Worm (Caenorhabditis elegans): ENCODE results near the gene F18H3.4.

F18H3.4 gene

ce11 chrX:13539701-13540100 is 10.8 kb downstream of the F18H3.4 start (continued):
- TF ChIP-seq nhr-28 (tag; optimal IDR thresholded peaks at IDR 0.05) (peak; percentile 76), Y48G9A.11 (GFP tag; IDR thresholded peaks at IDR 0.05) (no peak), mep-1 (tag; optimal IDR thresholded peaks at IDR 0.05) (peak; percentile 18), ZK337.2 (GFP tag; IDR thresholded peaks at IDR 0.05) (no peak), dve-1 (tag; optimal IDR thresholded peaks at IDR 0.05; ENCODE audit: insufficient read depth) (peak; percentile 68)

ce11 chrX:13541335-13541734 is 12.4 kb downstream of the F18H3.4 start:
- TF ChIP-seq nhr-28 (tag; optimal IDR thresholded peaks at IDR 0.05): peak; percentile 47
- TF ChIP-seq zag-1 (tag; optimal IDR thresholded peaks at IDR 0.05): no peak
- TF ChIP-seq hlh-11 (tag; optimal IDR thresholded peaks at IDR 0.05): peak; percentile 49
- no peak for TF ChIP-seq nhr-237 (tag; optimal IDR thresholded peaks at IDR 0.05)
- no peak for TF ChIP-seq nhr-41 (GFP tag; IDR thresholded peaks at IDR 0.05)
- TF ChIP-seq ama-1 (optimal IDR thresholded peaks at IDR 0.05): peak; percentile 96
- TF ChIP-seq attf-4 (tag; optimal IDR thresholded peaks at IDR 0.05): no peak
- TF ChIP-seq fos-1 (tag; optimal IDR thresholded peaks at IDR 0.05): no peak
- no peak for TF ChIP-seq gei-8 (GFP tag; optimal IDR thresholded peaks at IDR 0.05)
- no peak for TF ChIP-seq rbr-2 (tag; optimal IDR thresholded peaks at IDR 0.05)
- TF ChIP-seq saeg-2 (GFP tag; IDR thresholded peaks at IDR 0.05): no peak
- TF ChIP-seq ztf-7 (tag; optimal IDR thresholded peaks at IDR 0.05): no peak
- no peak for TF ChIP-seq ceh-28 (tag; optimal IDR thresholded peaks at IDR 0.05)
- TF ChIP-seq daf-19 (GFP tag; conservative IDR thresholded peaks at IDR 0.05): no peak
- TF ChIP-seq lsy-2 (tag; optimal IDR thresholded peaks at IDR 0.05): no peak
- no peak for TF ChIP-seq nhr-11 (tag; optimal IDR thresholded peaks at IDR 0.05)
- no peak for TF ChIP-seq dmd-9 (GFP tag; IDR thresholded peaks at IDR 0.05)
- no peak for TF ChIP-seq daf-16 (GFP tag; optimal IDR thresholded peaks at IDR 0.05)
- peak; percentile 42 for TF ChIP-seq daf-16 (tag; optimal IDR thresholded peaks at IDR 0.05)
- peak; percentile 32 for TF ChIP-seq mep-1 (tag; optimal IDR thresholded peaks at IDR 0.05)
- no peak for TF ChIP-seq jun-1 (tag; optimal IDR thresholded peaks at IDR 0.05)
- no peak for TF ChIP-seq F37D6.2 (tag; optimal IDR thresholded peaks at IDR 0.05)
- TF ChIP-seq vab-7 (GFP tag; IDR thresholded peaks at IDR 0.05): no peak
- no peak for TF ChIP-seq ceh-82 (tag; optimal IDR thresholded peaks at IDR 0.05)
- TF ChIP-seq nhr-77 (tag; optimal IDR thresholded peaks at IDR 0.05): no peak
- TF ChIP-seq unc-62 (GFP tag; optimal IDR thresholded peaks at IDR 0.05 in 1 of 2): no peak
- TF ChIP-seq unc-62 (tag; optimal IDR thresholded peaks at IDR 0.05): no peak
- TF ChIP-seq unc-39 (tag; optimal IDR thresholded peaks at IDR 0.05): no peak
- no peak for TF ChIP-seq mdt-29 (GFP tag; IDR thresholded peaks at IDR 0.05)
- no peak for TF ChIP-seq ztf-11 (tag; optimal IDR thresholded peaks at IDR 0.05)
- TF ChIP-seq lin-1 (GFP tag; IDR thresholded peaks at IDR 0.05): no peak
- peak; percentile 33 for TF ChIP-seq dmd-6 (GFP tag; IDR thresholded peaks at IDR 0.05)
- TF ChIP-seq dve-1 (tag; optimal IDR thresholded peaks at IDR 0.05; ENCODE audit: insufficient read depth): peak; percentile 22
- no peak for TF ChIP-seq zfp-2 (tag; optimal IDR thresholded peaks at IDR 0.05)
- TF ChIP-seq F49E8.2 (tag; optimal IDR thresholded peaks at IDR 0.05; ENCODE audit: borderline replicate concordance): no peak
- peak; percentile 58 for TF ChIP-seq aha-1 (tag)
- no peak for TF ChIP-seq nhr-42 (GFP tag; IDR thresholded peaks at IDR 0.05)
- TF ChIP-seq pha-4 (GFP tag; IDR thresholded peaks at IDR 0.05): no peak
- TF ChIP-seq pha-4 (tag; optimal IDR thresholded peaks at IDR 0.05): no peak
- TF ChIP-seq mdl-1 (tag; optimal IDR thresholded peaks at IDR 0.05): peak in 1 of 2 experiments; percentile 32
- no peak for TF ChIP-seq F10B5.3 (tag; optimal IDR thresholded peaks at IDR 0.05)
- no peak for TF ChIP-seq zip-2 (tag; optimal IDR thresholded peaks at IDR 0.05)
- TF ChIP-seq zfp-3 (GFP tag; conservative IDR thresholded peaks at IDR 0.05): no peak
- no peak for TF ChIP-seq aly-2 (tag; optimal IDR thresholded peaks at IDR 0.05)
- no peak for TF ChIP-seq nhr-48 (tag; optimal IDR thresholded peaks at IDR 0.05)
- no peak for TF ChIP-seq snpc-4 (tag; optimal IDR thresholded peaks at IDR 0.05)
- TF ChIP-seq hlh-30 (tag; optimal IDR thresholded peaks at IDR 0.05; ENCODE audit: insufficient read depth): peak; percentile 49
- TF ChIP-seq ceh-62 (tag; optimal IDR thresholded peaks at IDR 0.05): no peak
- TF ChIP-seq lir-3 (tag; optimal IDR thresholded peaks at IDR 0.05): no peak
- peak; percentile 5 for TF ChIP-seq mxl-3 (GFP tag; optimal IDR thresholded peaks at IDR 0.05)
